Worm (Caenorhabditis elegans): ENCODE data around the gene C50H11.8.

DNA sequence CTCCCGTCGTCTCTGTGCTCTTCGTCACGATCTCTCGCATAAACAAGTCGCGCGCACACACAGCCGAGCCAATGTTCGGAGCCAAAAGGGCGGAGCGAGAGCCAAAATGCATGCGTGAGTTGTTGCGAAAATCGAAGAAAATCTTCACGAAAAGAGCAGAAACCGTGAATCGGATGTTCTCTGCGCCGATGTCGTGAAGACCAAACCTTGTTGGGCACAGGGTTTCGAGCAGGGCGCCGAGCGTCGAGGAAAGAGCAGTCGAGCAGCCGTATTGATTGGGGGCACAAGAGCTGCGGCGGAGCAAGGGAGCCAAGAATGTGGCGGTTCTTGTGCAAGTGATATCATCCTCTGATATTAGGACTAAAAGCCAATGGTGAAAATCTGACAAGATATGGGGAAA is 8.0 kb upstream of the C50H11.8 start:
- no peak for TF ChIP-seq egl-13 (tag; optimal IDR thresholded peaks at IDR 0.05)
- no peak for TF ChIP-seq sptf-1 (tag; optimal IDR thresholded peaks at IDR 0.05)
- no peak for TF ChIP-seq ama-1 (optimal IDR thresholded peaks at IDR 0.05)
- no peak for TF ChIP-seq rnt-1 (tag; optimal IDR thresholded peaks at IDR 0.05)
- no peak for TF ChIP-seq lin-35 (GFP tag; optimal IDR thresholded peaks at IDR 0.05)
- no peak for TF ChIP-seq snu-23 (GFP tag; optimal IDR thresholded peaks at IDR 0.05)
- TF ChIP-seq unc-62 (GFP tag; optimal IDR thresholded peaks at IDR 0.05) = no peak
- no peak for TF ChIP-seq skn-1 (tag; optimal IDR thresholded peaks at IDR 0.05)
- no peak for TF ChIP-seq ztf-4 (tag; optimal IDR thresholded peaks at IDR 0.05)
- TF ChIP-seq snpc-4 (tag; optimal IDR thresholded peaks at IDR 0.05) = no peak
- no peak for TF ChIP-seq fkh-10 (GFP tag; optimal IDR thresholded peaks at IDR 0.05)
- no peak for TF ChIP-seq mep-1 (tag; optimal IDR thresholded peaks at IDR 0.05)
- TF ChIP-seq aha-1 (tag; optimal IDR thresholded peaks at IDR 0.05) = no peak
- no peak for TF ChIP-seq elt-3 (tag; optimal IDR thresholded peaks at IDR 0.05)

Data from whole organism, L1 larva.